Fruit fly (Drosophila melanogaster) whole organism, embryonic: ENCODE measurements around the gene GstO3.

Experiments used
- CG16813 ChIP-seq: fragments of 200-800 bp; sonication (Bioruptor generic); IDR thresholded peaks from 3 replicates; pipeline ENCODE4 v1.3.6; 2022; ENCODE audit warnings: missing biosample characterization, missing genetic modification characterization; ENCODE audit not compliant: partially characterized antibody
- CG6854 ChIP-seq: fragments of 200-800 bp; sonication (Bioruptor generic); optimal IDR thresholded peaks from 3 replicates; lab custom pipeline; 2017; ENCODE audit warnings: missing biosample characterization, mild to moderate bottlenecking, missing genetic modification characterization
- CG7357 ChIP-seq: fragments of 200-800 bp; sonication (Bioruptor generic); IDR thresholded peaks from 3 replicates; pipeline ENCODE4 v1.3.6; 2022; ENCODE audit warnings: missing biosample characterization, missing genetic modification characterization

dm6 chr3L:8541669-8542068 lies 23.0 kb downstream of the GstO3 start:
- TF ChIP-seq CG16813: no peak
- no peak for TF ChIP-seq CG6854 (GFP tag; lab: Kevin White, UChicago)
- no peak for TF ChIP-seq CG7357 (GFP tag; lab: Robert Waterston, UW)
